Worm (Caenorhabditis elegans): ENCODE results near the gene irld-45.

DNA sequence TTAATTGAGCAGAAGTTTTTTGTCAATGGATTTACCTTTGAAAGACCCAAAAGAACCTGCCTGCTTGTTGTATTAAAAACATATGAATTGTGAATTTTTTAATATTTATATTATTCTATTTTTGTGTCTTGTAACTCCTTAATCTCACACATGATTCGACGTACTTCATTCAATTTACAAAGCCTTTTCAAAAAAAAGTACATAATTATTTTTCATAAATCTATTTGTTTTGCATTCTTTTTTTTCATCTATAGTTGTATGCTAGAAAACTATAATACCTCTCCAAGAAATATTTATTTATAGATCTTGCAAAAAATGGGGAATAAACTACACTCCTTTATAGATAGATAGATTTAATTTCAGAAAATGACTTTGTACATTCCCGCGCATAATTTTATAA is 29.3 kb upstream of the irld-45 start, which contains the start of gene nhr-179:
- TF ChIP-seq K02D7.2 (tag; optimal IDR thresholded peaks at IDR 0.05) (no peak), pha-4 (tag; optimal IDR thresholded peaks at IDR 0.05) (no peak), ceh-6 (GFP tag; optimal IDR thresholded peaks at IDR 0.05) (no peak), lin-11 (tag; optimal IDR thresholded peaks at IDR 0.05) (no peak), ceh-18 (tag; optimal IDR thresholded peaks at IDR 0.05) (no peak), nhr-11 (tag; optimal IDR thresholded peaks at IDR 0.05) (no peak), madf-2 (tag; optimal IDR thresholded peaks at IDR 0.05) (no peak), unc-55 (GFP tag; optimal IDR thresholded peaks at IDR 0.05) (no peak), C08G9.2 (tag; optimal IDR thresholded peaks at IDR 0.05) (no peak)

All from whole organism, late embryonic.